Fruit fly (Drosophila melanogaster) whole organism, embryonic: ENCODE data around the gene CG33095.

ENCODE experiments used
- Ada2b ChIP-seq: fragments of 200-800 bp; sonication (Bioruptor generic); IDR thresholded peaks from 2 replicates; pipeline ENCODE4 v1.3.6; 2022; ENCODE audit warnings: missing biosample characterization, missing genetic modification characterization
- BtbVII ChIP-seq: fragments of 200-800 bp; sonication (Bioruptor generic); optimal IDR thresholded peaks from 3 replicates; lab custom pipeline; 2017; ENCODE audit warnings: missing biosample characterization, mild to moderate bottlenecking, missing genetic modification characterization
- CG11723 ChIP-seq: fragments of 200-800 bp; sonication (Bioruptor generic); optimal IDR thresholded peaks from 2 replicates; lab custom pipeline; 2017; ENCODE audit warnings: missing biosample characterization, mild to moderate bottlenecking, missing genetic modification characterization
- CG14441 ChIP-seq: fragments of 200-800 bp; sonication (Bioruptor generic); IDR thresholded peaks from 2 replicates; pipeline ENCODE4 v1.3.6; 2022; ENCODE audit warnings: missing biosample characterization, missing genetic modification characterization
- CG17829 ChIP-seq: fragments of 200-800 bp; optimal IDR thresholded peaks from 2 replicates; lab custom pipeline; 2019; ENCODE audit warnings: missing biosample characterization, mild to moderate bottlenecking, missing genetic modification characterization, moderate library complexity
- CG17912 ChIP-seq: fragments of 200-800 bp; sonication (Bioruptor generic); optimal IDR thresholded peaks from 2 replicates; lab custom pipeline; 2018; ENCODE audit warnings: missing biosample characterization, mild to moderate bottlenecking, missing genetic modification characterization
- CG2116 ChIP-seq: fragments of 200-800 bp; sonication (Bioruptor generic); optimal IDR thresholded peaks from 3 replicates; lab custom pipeline; 2018; ENCODE audit warnings: missing biosample characterization, mild to moderate bottlenecking, missing genetic modification characterization
- CG2678 ChIP-seq: fragments of 200-800 bp; sonication (Bioruptor generic); optimal IDR thresholded peaks from 3 replicates; lab custom pipeline; 2019; ENCODE audit warnings: missing biosample characterization, mild to moderate bottlenecking, missing genetic modification characterization, moderate library complexity
- CG30403 ChIP-seq: fragments of 200-800 bp; sonication (Bioruptor generic); optimal IDR thresholded peaks from 3 replicates; lab custom pipeline; 2016; ENCODE audit warnings: missing biosample characterization, missing genetic modification characterization
- CG3163 ChIP-seq: fragments of 200-800 bp; sonication (Bioruptor generic); optimal IDR thresholded peaks from 3 replicates; lab custom pipeline; 2016; ENCODE audit warnings: missing biosample characterization, missing genetic modification characterization
- CG34376 ChIP-seq: fragments of 200-800 bp; sonication (Bioruptor generic); optimal IDR thresholded peaks from 2 replicates; lab custom pipeline; 2018; ENCODE audit warnings: missing biosample characterization, mild to moderate bottlenecking, missing genetic modification characterization
- CG3995 ChIP-seq: fragments of 200-800 bp; sonication (Bioruptor generic); optimal IDR thresholded peaks from 3 replicates; lab custom pipeline; 2016; ENCODE audit warnings: missing biosample characterization, missing genetic modification characterization
- CG6765 ChIP-seq: fragments of 200-800 bp; sonication (Bioruptor generic); optimal IDR thresholded peaks from 3 replicates; lab custom pipeline; 2017; ENCODE audit warnings: missing biosample characterization, mild to moderate bottlenecking, missing genetic modification characterization
- CG7987 ChIP-seq: fragments of 200-800 bp; sonication (Bioruptor generic); optimal IDR thresholded peaks from 2 replicates; lab custom pipeline; 2018; ENCODE audit warnings: missing biosample characterization, mild to moderate bottlenecking, missing genetic modification characterization, moderate library complexity
- CG8290 ChIP-seq, 3 experiments: fragments of 200-800 bp; sonication (Bioruptor generic); optimal IDR thresholded peaks; 2 replicates each; lab custom pipeline; 2016 to 2019; ENCODE audit warnings: missing biosample characterization in 3 of 3, missing genetic modification characterization in 3 of 3, mild to moderate bottlenecking in 2 of 3, moderate library complexity in 1 of 3
- Hey ChIP-seq: fragments of 200-800 bp; sonication (Bioruptor generic); optimal IDR thresholded peaks from 3 replicates; lab custom pipeline; 2018; ENCODE audit warnings: missing biosample characterization, mild to moderate bottlenecking, missing genetic modification characterization
- HmgZ ChIP-seq: fragments of 200-800 bp; sonication (Bioruptor generic); optimal IDR thresholded peaks from 2 replicates; lab custom pipeline; 2018; ENCODE audit warnings: missing biosample characterization, mild to moderate bottlenecking, missing genetic modification characterization
- Hmr ChIP-seq: fragments of 200-800 bp; sonication (Bioruptor generic); optimal IDR thresholded peaks from 3 replicates; lab custom pipeline; 2017; ENCODE audit warnings: mild to moderate bottlenecking, missing biosample characterization, missing genetic modification reagents, missing genetic modification characterization
- Hmx ChIP-seq: fragments of 200-800 bp; sonication (Bioruptor generic); optimal IDR thresholded peaks from 2 replicates; lab custom pipeline; 2016; ENCODE audit warnings: missing biosample characterization, missing genetic modification characterization
- Hr51 ChIP-seq, 2 experiments: fragments of 200-800 bp; sonication (Bioruptor generic); optimal IDR thresholded peaks; 2 replicates in 1 of 2; 3 replicates in 1 of 2; lab custom pipeline; 2016 to 2018; ENCODE audit warnings: missing biosample characterization in 2 of 2, missing genetic modification characterization in 2 of 2, mild to moderate bottlenecking in 1 of 2, moderate library complexity in 1 of 2
- Jarid2 ChIP-seq: fragments of 200-800 bp; sonication (Bioruptor generic); optimal IDR thresholded peaks from 3 replicates; lab custom pipeline; 2017; ENCODE audit warnings: mild to moderate bottlenecking, missing biosample characterization, missing genetic modification reagents, missing genetic modification characterization
- Max ChIP-seq: fragments of 200-800 bp; sonication (Bioruptor generic); optimal IDR thresholded peaks from 2 replicates; lab custom pipeline; 2016; ENCODE audit warnings: missing biosample characterization, mild to moderate bottlenecking, missing genetic modification characterization
- Nf-YC ChIP-seq: fragments of 200-800 bp; optimal IDR thresholded peaks from 3 replicates; lab custom pipeline; 2019; ENCODE audit warnings: missing biosample characterization, mild to moderate bottlenecking, missing genetic modification characterization, moderate library complexity
- PHDP ChIP-seq: fragments of 200-800 bp; sonication (Bioruptor generic); optimal IDR thresholded peaks from 3 replicates; lab custom pipeline; 2018; ENCODE audit warnings: missing biosample characterization, mild to moderate bottlenecking, missing genetic modification characterization, moderate library complexity
- Pdp1 ChIP-seq, 2 experiments: fragments of 200-800 bp; sonication (Bioruptor generic); optimal IDR thresholded peaks; 3 replicates each; lab custom pipeline; 2016; ENCODE audit warnings: missing biosample characterization in 2 of 2, missing genetic modification characterization in 2 of 2, mild to moderate bottlenecking in 1 of 2, moderate library complexity in 1 of 2
- Ptx1 ChIP-seq: fragments of 200-800 bp; sonication (Bioruptor generic); IDR thresholded peaks from 2 replicates; pipeline ENCODE4 v1.3.6; 2022; ENCODE audit warnings: missing biosample characterization, missing genetic modification characterization
- Sry-β ChIP-seq: fragments of 200-800 bp; sonication (Bioruptor generic); optimal IDR thresholded peaks from 2 replicates; lab custom pipeline; 2018; ENCODE audit warnings: missing biosample characterization, mild to moderate bottlenecking, missing genetic modification characterization, moderate library complexity
- al ChIP-seq: fragments of 200-800 bp; sonication (Bioruptor generic); IDR thresholded peaks from 2 replicates; pipeline ENCODE4 v1.3.6; 2022; ENCODE audit warnings: missing biosample characterization, missing genetic modification characterization
- bsh ChIP-seq, 2 experiments: fragments of 200-800 bp; sonication (Bioruptor generic); optimal IDR thresholded peaks; 2 replicates each; lab custom pipeline; 2017 to 2018; ENCODE audit warnings: mild to moderate bottlenecking in 2 of 2, missing biosample characterization in 2 of 2, missing genetic modification characterization in 2 of 2, moderate library complexity in 1 of 2
- cad ChIP-seq: fragments of >200 bp; optimal IDR thresholded peaks from 2 replicates; lab custom pipeline; 2017; ENCODE audit warnings: missing biosample characterization, missing genetic modification characterization
- corto ChIP-seq: fragments of 200-800 bp; sonication (Bioruptor generic); optimal IDR thresholded peaks from 2 replicates; lab custom pipeline; 2016; ENCODE audit warnings: missing biosample characterization, mild to moderate bottlenecking, missing genetic modification characterization, moderate library complexity
- dati ChIP-seq: fragments of 200-800 bp; sonication (Bioruptor generic); IDR thresholded peaks from 2 replicates; pipeline ENCODE4 v1.3.6; 2022; ENCODE audit warnings: missing biosample characterization, missing genetic modification characterization
- eve ChIP-seq, 2 experiments: fragments of >200 bp; optimal IDR thresholded peaks; 2 replicates each; lab custom pipeline; 2017; ENCODE audit warnings: missing biosample characterization in 2 of 2, missing genetic modification characterization in 2 of 2
- exex ChIP-seq: fragments of 200-800 bp; sonication (Bioruptor generic); optimal IDR thresholded peaks from 4 replicates; lab custom pipeline; 2018; ENCODE audit warnings: missing biosample characterization, mild to moderate bottlenecking, missing genetic modification characterization, moderate library complexity
- grau ChIP-seq: fragments of 200-800 bp; optimal IDR thresholded peaks from 3 replicates; lab custom pipeline; 2019; ENCODE audit warnings: missing biosample characterization, mild to moderate bottlenecking, missing genetic modification characterization, moderate library complexity
- lab ChIP-seq: fragments of 200-800 bp; sonication (Bioruptor generic); optimal IDR thresholded peaks from 3 replicates; lab custom pipeline; 2017; ENCODE audit warnings: missing biosample characterization, missing genetic modification characterization, mild to moderate bottlenecking, moderate library complexity, missing genetic modification reagents
- mirr ChIP-seq: fragments of 200-800 bp; sonication (Bioruptor generic); optimal IDR thresholded peaks from 3 replicates; lab custom pipeline; 2018; ENCODE audit warnings: missing biosample characterization, mild to moderate bottlenecking, missing genetic modification characterization
- nerfin-1 ChIP-seq: fragments of 200-800 bp; sonication (Bioruptor generic); optimal IDR thresholded peaks from 3 replicates; lab custom pipeline; 2019; ENCODE audit warnings: missing biosample characterization, mild to moderate bottlenecking, missing genetic modification characterization, moderate library complexity
- rib ChIP-seq: fragments of 200-800 bp; sonication (Bioruptor generic); IDR thresholded peaks from 2 replicates; pipeline ENCODE4 v1.3.6; 2022; ENCODE audit warnings: missing biosample characterization, missing genetic modification characterization
- sd ChIP-seq: fragments of 200-800 bp; sonication (Bioruptor generic); optimal IDR thresholded peaks from 3 replicates; lab custom pipeline; 2018; ENCODE audit warnings: missing biosample characterization, mild to moderate bottlenecking, missing genetic modification characterization, moderate library complexity
- slbo ChIP-seq: fragments of 200-800 bp; sonication (Bioruptor generic); IDR thresholded peaks from 2 replicates; pipeline ENCODE4 v1.3.6; 2022; ENCODE audit warnings: missing biosample characterization, missing genetic modification characterization
- so ChIP-seq: fragments of 200-800 bp; sonication (Bioruptor generic); IDR thresholded peaks from 3 replicates; pipeline ENCODE4 v1.3.6; 2022; ENCODE audit warnings: missing biosample characterization, missing genetic modification characterization
- sug ChIP-seq: fragments of 200-800 bp; optimal IDR thresholded peaks from 2 replicates; lab custom pipeline; 2019; ENCODE audit warnings: missing biosample characterization, mild to moderate bottlenecking, missing genetic modification characterization, moderate library complexity
- tgo ChIP-seq: fragments of 200-800 bp; sonication (Bioruptor generic); IDR thresholded peaks from 3 replicates; pipeline ENCODE4 v1.3.6; 2022; ENCODE audit warnings: missing biosample characterization, missing genetic modification characterization
- tll ChIP-seq, 2 experiments: fragments of 200-800 bp in 1 of 2; fragments of >200 bp in 1 of 2; sonication (Bioruptor generic) in 1 of 2; optimal IDR thresholded peaks; 2 replicates each; lab custom pipeline; 2017 to 2019; ENCODE audit warnings: missing biosample characterization in 2 of 2, missing genetic modification characterization in 2 of 2, mild to moderate bottlenecking in 1 of 2, moderate library complexity in 1 of 2
- twi ChIP-seq: fragments of 200-800 bp; optimal IDR thresholded peaks from 2 replicates; lab custom pipeline; 2019; ENCODE audit warnings: missing biosample characterization, mild to moderate bottlenecking, missing genetic modification characterization, moderate library complexity

Gene CG33095

DNA sequence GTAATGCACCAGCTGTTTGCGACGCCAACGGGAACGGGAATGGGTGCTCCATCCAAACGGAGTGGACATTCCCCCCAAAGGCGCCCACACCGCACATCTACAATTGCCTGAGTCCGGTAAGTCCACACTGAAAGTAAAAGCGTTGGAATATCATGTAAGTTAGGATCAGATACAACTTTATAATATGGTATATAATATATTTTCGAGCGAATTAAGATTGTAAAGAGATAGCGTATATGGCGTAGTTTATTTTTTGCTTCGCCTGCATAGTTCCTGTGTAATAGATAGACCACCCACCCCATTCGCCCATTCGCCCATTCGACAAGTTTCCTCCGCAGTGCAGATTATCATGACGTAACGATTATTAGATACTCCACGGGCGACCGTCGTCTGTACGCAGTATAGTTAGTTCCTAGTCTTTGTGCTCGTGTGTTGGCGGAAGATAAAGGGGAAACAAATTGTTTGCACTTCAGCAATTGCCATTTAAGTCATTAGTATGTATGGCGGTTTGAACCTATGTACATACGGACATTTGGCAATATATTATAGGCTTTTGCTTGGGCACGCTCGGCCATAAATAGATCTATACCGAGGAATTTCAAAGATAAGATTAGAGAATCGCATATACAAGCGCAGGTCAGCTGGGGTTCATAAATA is 45.9 kb upstream of the CG33095 start (continued):
- peak; percentile 43 for TF ChIP-seq CG34376 (GFP tag; lab: Kevin White, UChicago)
- peak in 1 of 2 experiments; percentile 62 for TF ChIP-seq eve (GFP tag; optimal IDR thresholded peaks at IDR 0.05; lab: Kevin White, UChicago)
- peak; percentile 62 for TF ChIP-seq mirr (GFP tag; lab: Kevin White, UChicago)
- peak; percentile 93 for TF ChIP-seq sd (tag; lab: Kevin White, UChicago)
- peak; percentile 50 for TF ChIP-seq Hey (tag; lab: Kevin White, UChicago)
- no peak for TF ChIP-seq rib
- TF ChIP-seq PHDP (tag; lab: Kevin White, UChicago): peak; percentile 16
- TF ChIP-seq Ada2b (GFP tag; lab: Robert Waterston, UW): 0 out of 2 replicates have a peak, but pooled peaks have one; percentile 7
- TF ChIP-seq exex: peak; percentile 77
- peak; percentile 43 for TF ChIP-seq Hmr (GFP tag; lab: Kevin White, UChicago)
- TF ChIP-seq tll (GFP tag; optimal IDR thresholded peaks at IDR 0.05; lab: Kevin White, UChicago): no peak
- no peak for TF ChIP-seq twi (tag; lab: Kevin White, UChicago)
- TF ChIP-seq CG14441 (GFP tag; lab: Robert Waterston, UW): peak; percentile 44; the same call in 1 of the 2 replicates
- peak; percentile 3 for TF ChIP-seq sug (tag; lab: Kevin White, UChicago)
- peak; percentile 5 for TF ChIP-seq CG2678 (tag; lab: Kevin White, UChicago)
- peak in 1 of 2 experiments; percentile 7 for TF ChIP-seq Hr51 (GFP tag; optimal IDR thresholded peaks at IDR 0.05; lab: Kevin White, UChicago)
- TF ChIP-seq lab (GFP tag; lab: Kevin White, UChicago): peak; percentile 39
- TF ChIP-seq slbo (GFP tag; lab: Robert Waterston, UW): peak; percentile 51; the same call in 1 of the 2 replicates
- no peak for TF ChIP-seq Hmx (GFP tag; lab: Kevin White, UChicago)
- TF ChIP-seq Max (GFP tag; lab: Kevin White, UChicago): no peak
- TF ChIP-seq Nf-YC (tag; lab: Kevin White, UChicago): no peak
- TF ChIP-seq dati (GFP tag; lab: Robert Waterston, UW): no peak
- TF ChIP-seq CG8290 (GFP tag; optimal IDR thresholded peaks at IDR 0.05; lab: Kevin White, UChicago): no peak
- TF ChIP-seq CG8290 (tag; optimal IDR thresholded peaks at IDR 0.05; lab: Kevin White, UChicago): peak in 1 of 2 experiments; percentile 23
- no peak for TF ChIP-seq grau (tag; lab: Kevin White, UChicago)
- no peak for TF ChIP-seq nerfin-1
- TF ChIP-seq Pdp1 (GFP tag; optimal IDR thresholded peaks at IDR 0.05; lab: Kevin White, UChicago): peak in 1 of 2 experiments; percentile 86

DNA sequence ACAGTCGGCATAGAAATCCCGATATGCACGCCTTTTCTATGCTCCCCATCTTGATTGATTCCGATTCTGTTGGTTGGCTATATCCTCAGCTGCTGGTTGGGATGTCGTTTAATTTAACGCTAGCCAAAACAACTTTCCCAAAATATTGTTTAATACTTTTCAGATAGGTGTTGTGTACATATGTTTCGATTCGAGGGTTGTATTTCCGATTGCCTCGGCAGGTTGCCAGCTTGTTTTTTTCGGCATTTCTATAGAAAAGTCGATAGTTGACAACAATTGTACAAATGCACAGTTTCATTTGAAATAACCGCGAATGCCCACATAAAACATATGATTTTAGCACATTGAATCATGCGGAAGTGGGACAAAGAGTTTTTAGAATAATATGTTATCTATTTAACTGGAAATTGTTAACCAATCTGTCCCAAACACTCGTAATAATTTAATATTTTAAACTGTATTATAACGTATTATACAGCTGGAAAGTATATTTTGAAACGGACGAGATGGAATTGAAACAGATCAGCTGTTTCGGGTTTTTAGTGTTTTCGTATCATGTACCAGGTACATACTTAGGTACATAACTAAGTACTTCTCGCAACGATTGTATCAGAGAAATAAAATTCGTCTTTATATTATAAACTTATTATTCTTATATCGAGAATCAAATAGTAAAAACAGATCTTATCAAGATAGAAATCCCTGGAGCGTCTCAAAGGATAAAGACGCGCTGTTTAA is 42.9 kb upstream of the CG33095 start, which contains the start of gene CG31109:
CG31109 (minus strand) TSS at position 203 of the 738 bp plus-strand sequence.
- no peak for TF ChIP-seq Jarid2 (GFP tag; lab: Kevin White, UChicago)
- TF ChIP-seq CG7987: peak; percentile 30
- no peak for TF ChIP-seq CG3163 (GFP tag; lab: Kevin White, UChicago)
- TF ChIP-seq CG6765 (GFP tag; lab: Kevin White, UChicago): no peak
- no peak for TF ChIP-seq cad (GFP tag; lab: Kevin White, UChicago)
- no peak for TF ChIP-seq bsh (GFP tag; optimal IDR thresholded peaks at IDR 0.05; lab: Kevin White, UChicago)
- no peak for TF ChIP-seq al
- peak; percentile 55 for TF ChIP-seq sug (tag; lab: Kevin White, UChicago)
- no peak for TF ChIP-seq Ptx1 (GFP tag; lab: Robert Waterston, UW)
- peak; percentile 31 for TF ChIP-seq CG17829 (tag; lab: Kevin White, UChicago)
- no peak for TF ChIP-seq CG11723 (GFP tag; lab: Kevin White, UChicago)
- peak; percentile 99 for TF ChIP-seq CG2116
- peak; percentile 66 for TF ChIP-seq HmgZ (tag; lab: Kevin White, UChicago)
- peak; percentile 12 for TF ChIP-seq Sry-β
- no peak for TF ChIP-seq corto (GFP tag; lab: Kevin White, UChicago)
- TF ChIP-seq CG30403 (GFP tag; lab: Kevin White, UChicago): peak; percentile 18
- TF ChIP-seq so (GFP tag; lab: Robert Waterston, UW): no peak
- TF ChIP-seq BtbVII (GFP tag; lab: Kevin White, UChicago): no peak
- TF ChIP-seq tgo (GFP tag; lab: Robert Waterston, UW): no peak
- TF ChIP-seq nerfin-1: peak; percentile 2
- TF ChIP-seq CG17912 (GFP tag; lab: Kevin White, UChicago): no peak
- no peak for TF ChIP-seq CG3995 (GFP tag; lab: Kevin White, UChicago)
